Worm (Caenorhabditis elegans) whole organism, young adult: ENCODE results near the gene srh-246.

Experiments used
- B0035.1 ChIP-seq: sonication (generic microtip); optimal IDR thresholded peaks from 2 replicates; lab custom pipeline; 2016; ENCODE audit warnings: missing genetic modification characterization, mild to moderate bottlenecking, missing compliant biosample characterization, missing genotype, missing genetic modification reagents
- B0261.1 ChIP-seq: sonication (generic microtip); optimal IDR thresholded peaks from 2 replicates; lab custom pipeline; 2016; ENCODE audit warnings: mild to moderate bottlenecking, missing genetic modification characterization, moderate library complexity, missing compliant biosample characterization
- C06A6.2 ChIP-seq: fragments of 200-800 bp; sonication (Bioruptor generic); conservative IDR thresholded peaks from 2 replicates; pipeline ENCODE4 v1.3.6; 2022; ENCODE audit warnings: missing genetic modification characterization, missing compliant biosample characterization
- C17E4.6 ChIP-seq: fragments of 200-800 bp; sonication (Bioruptor generic); IDR thresholded peaks from 2 replicates; pipeline ENCODE4 v1.3.6; 2022; ENCODE audit warnings: missing genetic modification reagents, missing genetic modification characterization, missing compliant biosample characterization
- F10E7.11 ChIP-seq: sonication (generic microtip); optimal IDR thresholded peaks from 2 replicates; lab custom pipeline; 2017; ENCODE audit warnings: mild to moderate bottlenecking, missing genetic modification characterization, moderate library complexity, missing compliant biosample characterization
- F33H1.4 ChIP-seq: fragments of 200-800 bp; sonication (Bioruptor generic); IDR thresholded peaks from 2 replicates; pipeline ENCODE4 v1.3.6; 2022; ENCODE audit warnings: missing genetic modification reagents, missing genetic modification characterization, missing compliant biosample characterization
- F37B4.10 ChIP-seq: fragments of 200-800 bp; sonication (Bioruptor generic); IDR thresholded peaks from 2 replicates; pipeline ENCODE4 v1.3.6; 2022; ENCODE audit warnings: missing genetic modification characterization, missing compliant biosample characterization
- F49E8.2 ChIP-seq: sonication (generic microtip); optimal IDR thresholded peaks from 3 replicates; lab custom pipeline; 2017; ENCODE audit warnings: missing genetic modification characterization, mild to moderate bottlenecking, missing compliant biosample characterization, antibody characterized with exemption, moderate library complexity; ENCODE audit not compliant: insufficient read depth
- F52B5.7 ChIP-seq: sonication (generic microtip); optimal IDR thresholded peaks from 2 replicates; lab custom pipeline; 2016; ENCODE audit warnings: mild to moderate bottlenecking, missing genetic modification characterization, missing compliant biosample characterization
- F57C9.4 ChIP-seq: sonication (generic microtip); optimal IDR thresholded peaks from 2 replicates; lab custom pipeline; 2017; ENCODE audit warnings: mild to moderate bottlenecking, missing genetic modification characterization, missing compliant biosample characterization
- K12H6.12 ChIP-seq: fragments of 200-800 bp; sonication (Bioruptor generic); optimal IDR thresholded peaks from 2 replicates; lab custom pipeline; 2018; ENCODE audit warnings: mild to moderate bottlenecking, missing genetic modification characterization, missing compliant biosample characterization
- Y53G8AR.9 ChIP-seq: fragments of 200-800 bp; sonication (Bioruptor generic); conservative IDR thresholded peaks from 2 replicates; pipeline ENCODE4 v1.3.6; 2022; ENCODE audit warnings: missing genetic modification reagents, missing genetic modification characterization, missing compliant biosample characterization
- Y79H2A.3 ChIP-seq: fragments of 200-800 bp; sonication (Bioruptor generic); conservative IDR thresholded peaks from 2 replicates; pipeline ENCODE4 v1.3.6; 2022; ENCODE audit warnings: missing genetic modification reagents, missing genetic modification characterization, missing compliant biosample characterization
- Y95B8A.8 ChIP-seq: fragments of 200-800 bp; sonication (Bioruptor generic); IDR thresholded peaks from 2 replicates; pipeline ENCODE4 v1.3.6; 2022; ENCODE audit warnings: missing genetic modification reagents, missing genetic modification characterization, missing compliant biosample characterization
- athp-1 ChIP-seq: sonication (generic microtip); optimal IDR thresholded peaks from 2 replicates; lab custom pipeline; 2017; ENCODE audit warnings: mild to moderate bottlenecking, missing genetic modification characterization, missing compliant biosample characterization
- attf-5 ChIP-seq: fragments of 200-800 bp; sonication (Bioruptor generic); optimal IDR thresholded peaks from 2 replicates; lab custom pipeline; 2018; ENCODE audit warnings: mild to moderate bottlenecking, missing genetic modification characterization, missing compliant biosample characterization
- bed-2 ChIP-seq: fragments of 200-800 bp; sonication (Bioruptor generic); IDR thresholded peaks from 2 replicates; pipeline ENCODE4 v1.3.6; 2022; ENCODE audit warnings: missing genetic modification reagents, missing genetic modification characterization, missing compliant biosample characterization
- cebp-2 ChIP-seq: fragments of 200-800 bp; sonication (Bioruptor generic); IDR thresholded peaks from 2 replicates; pipeline ENCODE4 v1.3.6; 2022; ENCODE audit warnings: missing genetic modification characterization, missing compliant biosample characterization
- ceh-40 ChIP-seq: fragments of 200-800 bp; sonication (Bioruptor generic); IDR thresholded peaks from 2 replicates; pipeline ENCODE4 v1.3.6; 2022; ENCODE audit warnings: missing genetic modification characterization, missing compliant biosample characterization
- chd-7 ChIP-seq: sonication (generic microtip); optimal IDR thresholded peaks from 2 replicates; lab custom pipeline; 2016; ENCODE audit warnings: mild to moderate bottlenecking, missing genetic modification characterization, moderate library complexity, missing compliant biosample characterization
- egrh-3 ChIP-seq: fragments of 200-800 bp; sonication (Bioruptor generic); IDR thresholded peaks from 2 replicates; pipeline ENCODE4 v1.3.6; 2022; ENCODE audit warnings: missing genetic modification reagents, missing genetic modification characterization, missing compliant biosample characterization
- ekl-4 ChIP-seq: fragments of 200-800 bp; sonication (Bioruptor generic); IDR thresholded peaks from 2 replicates; pipeline ENCODE4 v1.3.6; 2022; ENCODE audit warnings: missing genetic modification reagents, missing genetic modification characterization, missing compliant biosample characterization
- fkh-3 ChIP-seq: sonication (generic microtip); optimal IDR thresholded peaks from 2 replicates; lab custom pipeline; 2016; ENCODE audit warnings: mild to moderate bottlenecking, missing genetic modification characterization, missing compliant biosample characterization
- him-1 ChIP-seq: sonication (generic microtip); optimal IDR thresholded peaks from 2 replicates; lab custom pipeline; 2016; ENCODE audit warnings: missing genotype, missing genetic modification reagents, missing genetic modification characterization, missing compliant biosample characterization
- hmg-1.2 ChIP-seq: fragments of 200-800 bp; sonication (Bioruptor generic); IDR thresholded peaks from 2 replicates; pipeline ENCODE4 v1.3.6; 2022; ENCODE audit warnings: missing genetic modification reagents, missing genetic modification characterization, missing compliant biosample characterization
- hmg-20 ChIP-seq: fragments of 200-800 bp; sonication (Bioruptor generic); IDR thresholded peaks from 2 replicates; pipeline ENCODE4 v1.3.6; 2022; ENCODE audit warnings: missing genetic modification reagents, missing genetic modification characterization, missing compliant biosample characterization
- lin-54 ChIP-seq: fragments of 200-800 bp; sonication (Bioruptor generic); optimal IDR thresholded peaks from 2 replicates; lab custom pipeline; 2018; ENCODE audit warnings: mild to moderate bottlenecking, missing genetic modification characterization, missing compliant biosample characterization
- lir-1 ChIP-seq: fragments of 200-800 bp; sonication (Bioruptor generic); conservative IDR thresholded peaks from 2 replicates; pipeline ENCODE4 v1.3.6; 2022; ENCODE audit warnings: missing genetic modification reagents, missing genetic modification characterization, missing compliant biosample characterization
- madf-10 ChIP-seq: sonication (generic microtip); optimal IDR thresholded peaks from 2 replicates; lab custom pipeline; 2016; ENCODE audit warnings: mild to moderate bottlenecking, missing genetic modification characterization, missing compliant biosample characterization
- madf-6 ChIP-seq: fragments of 200-800 bp; sonication (Bioruptor generic); IDR thresholded peaks from 2 replicates; pipeline ENCODE4 v1.3.6; 2022; ENCODE audit warnings: missing genetic modification reagents, missing genetic modification characterization, missing compliant biosample characterization
- mel-28 ChIP-seq: sonication (generic microtip); optimal IDR thresholded peaks from 2 replicates; lab custom pipeline; 2016; ENCODE audit warnings: borderline replicate concordance, mild to moderate bottlenecking, missing genetic modification characterization, missing compliant biosample characterization
- mes-4 ChIP-seq: sonication (generic microtip); optimal IDR thresholded peaks from 2 replicates; lab custom pipeline; 2016; ENCODE audit warnings: missing genotype, missing genetic modification characterization, missing compliant biosample characterization
- mxl-1 ChIP-seq: sonication (generic microtip); optimal IDR thresholded peaks from 2 replicates; lab custom pipeline; 2016; ENCODE audit warnings: missing genetic modification characterization, missing compliant biosample characterization
- nfyb-1 ChIP-seq: fragments of 200-800 bp; sonication (Bioruptor generic); IDR thresholded peaks from 2 replicates; pipeline ENCODE4 v1.3.6; 2022; ENCODE audit warnings: missing genetic modification reagents, missing genetic modification characterization, missing compliant biosample characterization
- nhr-179 ChIP-seq: sonication (generic microtip); optimal IDR thresholded peaks from 2 replicates; lab custom pipeline; 2016; ENCODE audit warnings: mild to moderate bottlenecking, missing genetic modification characterization, missing compliant biosample characterization
- nhr-80 ChIP-seq: sonication (generic microtip); optimal IDR thresholded peaks from 2 replicates; lab custom pipeline; 2016; ENCODE audit warnings: missing genetic modification characterization, missing compliant biosample characterization
- pbrm-1 ChIP-seq: fragments of 200-800 bp; sonication (Bioruptor generic); IDR thresholded peaks from 2 replicates; pipeline ENCODE4 v1.3.6; 2022; ENCODE audit warnings: missing genetic modification reagents, missing genetic modification characterization, missing compliant biosample characterization
- snpc-1.3 ChIP-seq: sonication (generic microtip); optimal IDR thresholded peaks from 2 replicates; lab custom pipeline; 2017; ENCODE audit warnings: missing genetic modification characterization, mild to moderate bottlenecking, missing compliant biosample characterization, antibody characterized with exemption, moderate library complexity, missing genotype, missing genetic modification reagents; ENCODE audit not compliant: insufficient read depth
- ztf-28 ChIP-seq: fragments of 200-800 bp; sonication (Bioruptor generic); IDR thresholded peaks from 2 replicates; pipeline ENCODE4 v1.3.6; 2022; ENCODE audit warnings: missing genetic modification reagents, missing genetic modification characterization, missing compliant biosample characterization
- ztf-6 ChIP-seq: fragments of 200-800 bp; sonication (Bioruptor generic); IDR thresholded peaks from 2 replicates; pipeline ENCODE4 v1.3.6; 2022; ENCODE audit warnings: missing genetic modification reagents, missing genetic modification characterization, missing compliant biosample characterization

Gene srh-246

DNA sequence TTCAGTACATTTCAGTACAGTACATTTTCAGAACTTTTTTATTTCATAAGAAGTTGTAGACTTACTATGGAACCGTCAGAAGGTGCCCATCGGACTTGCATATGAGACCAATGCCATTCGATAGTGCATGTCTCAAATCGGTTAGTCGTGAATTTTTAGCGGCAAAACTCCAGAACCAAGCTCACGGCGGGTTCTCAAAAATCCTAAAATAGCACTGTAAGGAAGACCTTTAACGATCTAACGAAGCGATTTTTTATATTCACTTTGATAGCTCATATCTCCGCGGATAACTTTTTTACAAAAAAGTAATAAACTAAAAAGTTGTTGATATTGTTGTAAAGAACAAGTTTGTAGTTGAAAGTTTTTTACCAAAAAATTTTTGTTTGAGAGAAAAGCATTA is 16.6 kb upstream of the srh-246 start, which contains the start of gene sru-25:
TSS of gene sru-25 (minus strand) at position 101 of the 400 bp plus-strand sequence.
- TF ChIP-seq ztf-6 (GFP tag; lab: Robert Waterston, UW) (no peak), Y95B8A.8 (GFP tag; lab: Robert Waterston, UW) (no peak), F52B5.7 (no peak), mxl-1 (tag; lab: Kevin White, UChicago) (no peak), hmg-20 (GFP tag; lab: Robert Waterston, UW) (no peak), F10E7.11 (tag; lab: Kevin White, UChicago) (no peak), lir-1 (GFP tag; lab: Robert Waterston, UW) (no peak), ztf-28 (GFP tag; lab: Robert Waterston, UW) (no peak), athp-1 (tag; lab: Kevin White, UChicago) (no peak), madf-10 (tag; lab: Kevin White, UChicago) (no peak), nhr-80 (tag; lab: Kevin White, UChicago) (no peak), F57C9.4 (no peak), pbrm-1 (no peak), C06A6.2 (GFP tag; lab: Robert Waterston, UW) (no peak)

DNA sequence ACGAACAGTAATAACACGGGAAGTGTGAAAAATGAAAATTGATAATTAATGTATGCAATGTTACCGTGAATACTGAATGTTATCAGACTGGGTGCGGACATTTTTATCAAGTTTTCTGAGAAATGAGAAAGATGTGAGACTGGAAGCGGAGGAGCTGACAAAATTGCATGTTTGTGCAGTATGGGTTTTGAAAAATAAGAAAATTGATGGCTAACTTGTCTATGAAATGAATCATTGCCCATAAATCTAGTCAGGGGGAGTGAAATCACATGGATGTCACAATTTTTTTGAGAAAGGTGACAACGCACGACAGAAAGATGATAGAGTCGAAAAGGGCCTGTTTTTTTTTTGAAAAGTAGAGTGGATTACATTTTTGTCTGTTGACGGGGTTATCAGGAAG is 13.8 kb upstream of the srh-246 start, which contains the start of gene sru-24:
TSS of gene sru-24 (minus strand) at position 101 of the 400 bp plus-strand sequence.
- no peak for TF ChIP-seq F33H1.4 (GFP tag; lab: Robert Waterston, UW)
- no peak for TF ChIP-seq ceh-40 (GFP tag; lab: Robert Waterston, UW)
- TF ChIP-seq C17E4.6 (GFP tag; lab: Robert Waterston, UW), result no peak

DNA sequence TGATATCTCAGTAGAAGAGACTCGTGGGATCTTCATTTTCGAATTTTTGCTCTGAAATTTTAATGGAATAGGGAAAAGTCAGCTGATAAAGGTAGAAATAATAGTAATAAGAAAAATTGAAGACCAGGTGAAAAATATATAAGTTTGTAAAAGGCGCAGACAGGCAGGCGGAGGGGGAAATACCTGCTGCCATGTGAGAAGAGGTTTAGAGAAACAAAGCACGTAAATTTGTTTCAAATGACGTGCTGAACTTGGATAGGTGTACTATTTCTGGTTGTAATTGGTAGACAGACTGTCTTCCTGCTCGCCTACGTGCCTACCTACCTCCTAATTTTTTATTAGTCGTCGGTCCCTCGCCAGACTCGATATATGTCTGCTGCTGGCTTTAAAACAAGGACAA is 9.9 kb upstream of the srh-246 start, which contains the start of gene nhr-180:
TSS of gene nhr-180 (minus strand) at position 52 of the 400 bp plus-strand sequence.
- peak; percentile 23 for TF ChIP-seq attf-5 (GFP tag; lab: Kevin White, UChicago)
- no peak for TF ChIP-seq mel-28 (tag; lab: Kevin White, UChicago)
- TF ChIP-seq chd-7 (tag; lab: Kevin White, UChicago), result no peak
- TF ChIP-seq snpc-1.3 (tag; lab: Kevin White, UChicago), result no peak
- peak; percentile 47; the same call in 1 of the 2 replicates for TF ChIP-seq hmg-1.2 (GFP tag; lab: Robert Waterston, UW)
- peak; percentile 58 for TF ChIP-seq nhr-80 (tag; lab: Kevin White, UChicago)
- TF ChIP-seq Y53G8AR.9, result no peak

DNA sequence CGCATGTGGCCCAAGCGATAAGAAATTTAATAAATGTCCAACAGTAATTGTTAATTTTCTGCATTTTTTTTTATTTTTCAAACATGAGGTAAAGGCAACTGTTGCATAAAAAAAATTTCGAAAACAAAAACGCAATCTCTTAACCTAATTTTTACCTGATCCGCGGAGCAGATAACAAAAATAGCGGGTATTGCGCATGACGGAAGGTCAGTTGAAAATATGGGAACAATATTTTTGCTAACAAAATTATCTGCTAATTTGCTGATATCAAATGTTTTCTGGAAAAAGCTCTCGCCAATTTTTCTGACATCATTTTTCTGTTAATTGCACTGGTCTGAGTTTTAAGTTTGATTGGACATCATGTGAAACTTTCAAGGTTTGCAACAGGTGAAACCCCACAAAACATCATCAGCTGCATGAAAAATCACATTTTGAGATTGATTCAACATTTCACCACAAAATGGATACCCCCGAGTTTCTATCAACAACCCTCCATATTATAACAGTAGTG is 6.8 kb upstream of the srh-246 start, which contains the start of the genes F31F4.11 and srh-266:
TSS of gene F31F4.11 (minus strand) at position 101 of the 511 bp plus-strand sequence.
TSS of gene srh-266 (plus strand) at position 461 of the 511 bp plus-strand sequence.
- no peak for TF ChIP-seq mes-4 (tag; lab: Kevin White, UChicago)
- TF ChIP-seq B0035.1, result no peak
- TF ChIP-seq Y53G8AR.9, result no peak
- no peak for TF ChIP-seq bed-2 (GFP tag; lab: Robert Waterston, UW)
- TF ChIP-seq cebp-2 (GFP tag; lab: Robert Waterston, UW), result no peak

DNA sequence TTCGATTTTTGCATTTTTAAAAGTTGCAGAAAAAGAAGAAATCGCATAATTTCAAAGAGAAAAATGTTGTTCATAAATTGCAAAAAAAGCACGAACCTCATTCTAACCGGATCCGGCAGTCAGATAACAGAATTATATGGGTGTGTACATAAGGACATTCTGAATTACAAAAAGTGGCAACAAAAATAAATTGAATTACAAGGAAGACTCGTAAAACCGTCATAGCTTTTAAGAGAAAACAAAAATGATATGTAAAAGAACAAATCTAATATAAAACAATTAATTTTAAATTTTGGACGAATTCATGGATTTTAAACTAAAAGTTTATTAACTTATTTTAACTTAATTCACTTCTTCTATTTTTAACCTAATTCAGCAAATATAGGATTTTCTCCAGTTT is 2.6 kb upstream of the srh-246 start, which contains the start of gene F31F4.17:
TSS of gene F31F4.17 (minus strand) at position 101 of the 400 bp plus-strand sequence.
- TF ChIP-seq F37B4.10 (GFP tag; lab: Robert Waterston, UW) (no peak), egrh-3 (GFP tag; lab: Robert Waterston, UW) (no peak), nhr-179 (no peak), nfyb-1 (GFP tag; lab: Robert Waterston, UW) (no peak), F33H1.4 (GFP tag; lab: Robert Waterston, UW) (no peak), F10E7.11 (tag; lab: Kevin White, UChicago) (no peak), madf-10 (tag; lab: Kevin White, UChicago) (no peak), fkh-3 (tag; lab: Kevin White, UChicago) (no peak), K12H6.12 (tag; lab: Kevin White, UChicago) (no peak), Y79H2A.3 (GFP tag; lab: Robert Waterston, UW) (no peak), lin-54 (GFP tag; lab: Kevin White, UChicago) (no peak), madf-6 (no peak), B0261.1 (tag; lab: Kevin White, UChicago) (no peak), athp-1 (tag; lab: Kevin White, UChicago) (no peak), ekl-4 (GFP tag; lab: Robert Waterston, UW) (no peak), F49E8.2 (tag; lab: Kevin White, UChicago) (no peak), him-1 (tag; lab: Kevin White, UChicago) (no peak), F52B5.7 (no peak)
